Worm (Caenorhabditis elegans) whole organism, early embryonic: ENCODE results near the gene C07A12.18.

ENCODE experiments used
- ama-1 ChIP-seq: fragments of 150-350 bp; optimal IDR thresholded peaks from 2 replicates; lab custom pipeline; 2014
- ets-7 ChIP-seq: sonication (generic microtip); optimal IDR thresholded peaks from 2 replicates; lab custom pipeline; 2016; ENCODE audit warnings: missing genotype, missing genetic modification characterization, missing compliant biosample characterization
- hmg-4 ChIP-seq: fragments of 200-800 bp; sonication (Bioruptor generic); optimal IDR thresholded peaks from 2 replicates; lab custom pipeline; 2018; ENCODE audit warnings: mild to moderate bottlenecking, missing genetic modification characterization, missing compliant biosample characterization
- tra-4 ChIP-seq: sonication (generic microtip); optimal IDR thresholded peaks from 2 replicates; lab custom pipeline; 2017; ENCODE audit warnings: missing genetic modification characterization, missing compliant biosample characterization

DNA sequence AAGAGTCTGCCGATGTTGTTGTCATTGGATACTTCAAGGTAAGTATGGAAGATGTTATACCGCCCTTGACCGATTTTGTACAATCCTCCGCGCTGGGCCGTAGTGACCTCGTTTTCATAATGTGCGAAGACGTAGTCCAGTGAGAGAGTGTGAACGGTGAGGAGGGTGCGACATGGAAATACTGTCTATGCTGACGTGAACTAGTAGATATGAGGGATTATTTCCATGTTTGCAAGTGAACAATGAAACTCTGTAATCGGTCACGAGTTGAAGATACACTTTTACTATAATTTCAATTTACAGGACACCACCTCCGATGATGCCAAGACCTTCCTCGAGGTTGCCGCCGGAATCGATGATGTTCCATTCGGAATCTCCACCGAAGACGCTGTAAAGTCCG lies 24.9 kb downstream of the C07A12.18 start:
- TF ChIP-seq tra-4 (tag; lab: Kevin White, UChicago) = no peak
- TF ChIP-seq ama-1 (lab: Kevin White, UChicago) = no peak
- TF ChIP-seq ets-7 = no peak
- no peak for TF ChIP-seq hmg-4 (GFP tag; lab: Kevin White, UChicago)
